Worm (Caenorhabditis elegans) whole organism, midembryonic: ENCODE results near the gene ceh-54.

Source experiments
- T22C8.4 ChIP-seq: fragments of 200-800 bp; sonication (Bioruptor generic); IDR thresholded peaks from 2 replicates; pipeline ENCODE4 v1.3.6; 2022; ENCODE audit warnings: missing genetic modification characterization, missing compliant biosample characterization
- cog-1 ChIP-seq: sonication (generic microtip); optimal IDR thresholded peaks from 2 replicates; lab custom pipeline; 2016; ENCODE audit warnings: missing genetic modification characterization, missing compliant biosample characterization
- flt-1 ChIP-seq: fragments of 200-800 bp; sonication (Bioruptor generic); IDR thresholded peaks from 2 replicates; pipeline ENCODE4 v1.3.6; 2022; ENCODE audit warnings: missing genetic modification characterization, missing compliant biosample characterization
- klf-2 ChIP-seq: fragments of 200-800 bp; sonication (Bioruptor generic); conservative IDR thresholded peaks from 2 replicates; pipeline ENCODE4 v1.3.6; 2022; ENCODE audit warnings: missing genetic modification reagents, missing genetic modification characterization, missing compliant biosample characterization
- med-1 ChIP-seq: sonication (generic microtip); optimal IDR thresholded peaks from 2 replicates; lab custom pipeline; 2017; ENCODE audit warnings: missing genetic modification characterization, mild to moderate bottlenecking, missing compliant biosample characterization, antibody characterized with exemption, missing genetic modification reagents; ENCODE audit not compliant: insufficient read depth
- ref-1 ChIP-seq: fragments of 200-800 bp; sonication (Bioruptor generic); conservative IDR thresholded peaks from 2 replicates; pipeline ENCODE4 v1.3.6; 2022; ENCODE audit warnings: missing genetic modification reagents, missing genetic modification characterization, missing compliant biosample characterization
- tab-1 ChIP-seq: fragments of 200-800 bp; sonication (Bioruptor generic); IDR thresholded peaks from 2 replicates; pipeline ENCODE4 v1.3.6; 2022; ENCODE audit warnings: missing genetic modification characterization, missing compliant biosample characterization
- ztf-23 ChIP-seq: fragments of 200-800 bp; sonication (Bioruptor generic); IDR thresholded peaks from 2 replicates; pipeline ENCODE4 v1.3.6; 2022; ENCODE audit warnings: missing genetic modification reagents, missing genetic modification characterization, missing compliant biosample characterization

ce11 chrX:6221097-6221496 is 27.1 kb upstream of the ceh-54 start:
- no peak for TF ChIP-seq T22C8.4 (GFP tag; lab: Robert Waterston, UW)
- TF ChIP-seq flt-1, result no peak
- no peak for TF ChIP-seq ztf-23 (GFP tag; lab: Robert Waterston, UW)
- TF ChIP-seq med-1 (GFP tag; lab: Kevin White, UChicago), result no peak
- no peak for TF ChIP-seq cog-1 (tag; lab: Kevin White, UChicago)
- TF ChIP-seq ref-1 (GFP tag; lab: Robert Waterston, UW), result no peak
- TF ChIP-seq tab-1, result no peak
- no peak for TF ChIP-seq klf-2 (GFP tag; lab: Robert Waterston, UW)
